Fruit fly (Drosophila melanogaster) whole organism, larva: ENCODE results near the gene CG5608.
A peak's percentile ranks its signal among the peaks of the same experiment; 100 is the strongest.
"Not testable (repeated sequence)": the region's sequence is repeated elsewhere in the genome, so short reads cannot be mapped to it uniquely, and the experiment has no call there.

Experiments used
- noc ChIP-seq: fragments of 200-800 bp; sonication (Bioruptor generic); optimal IDR thresholded peaks from 3 replicates; lab custom pipeline; 2019; ENCODE audit warnings: missing biosample characterization, mild to moderate bottlenecking, missing genetic modification characterization, moderate library complexity

The CG5608 gene

DNA sequence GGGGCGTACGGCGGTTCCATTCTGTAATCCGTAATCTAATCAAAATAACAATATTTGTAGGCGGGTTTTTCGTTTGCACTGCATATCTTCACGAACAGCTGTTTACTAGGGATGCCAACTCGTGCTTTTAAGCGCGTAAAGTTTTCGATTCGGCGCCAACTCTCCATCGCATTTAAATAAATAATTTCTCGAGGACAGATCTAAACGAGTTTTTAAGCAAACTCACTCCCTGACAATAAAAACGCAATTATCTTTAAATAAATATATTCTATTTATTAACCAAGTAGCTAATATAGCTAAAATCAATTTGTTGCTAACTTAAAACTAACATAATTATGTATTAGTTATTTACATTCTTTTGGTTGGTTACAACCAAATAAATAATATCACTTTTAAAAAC lies at the start of gene CG5608:
TSS of gene CG5608 (minus strand) at position 101 of the 400 bp plus-strand sequence.
- TF ChIP-seq noc: not testable (repeated sequence)

DNA sequence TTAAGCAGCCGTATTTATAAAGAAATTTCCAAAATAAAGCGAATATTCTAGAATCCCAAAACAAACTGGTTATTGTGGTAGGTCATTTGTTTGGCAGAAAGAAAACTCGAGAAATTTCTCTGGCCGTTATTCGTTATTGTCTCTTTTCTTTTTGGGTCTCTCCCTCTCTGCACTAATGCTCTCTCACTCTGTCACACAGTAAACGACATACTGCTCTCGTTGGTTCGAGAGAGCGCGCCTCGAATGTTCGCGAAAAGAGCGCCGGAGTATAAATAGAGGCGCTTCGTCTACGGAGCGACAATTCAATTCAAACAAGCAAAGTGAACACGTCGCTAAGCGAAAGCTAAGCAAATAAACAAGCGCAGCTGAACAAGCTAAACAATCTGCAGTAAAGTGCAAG lies 43.7 kb upstream of the CG5608 start, which contains the start of gene Hsp70Bc:
TSS of gene Hsp70Bc (plus strand) at position 301 of the 400 bp plus-strand sequence.
- TF ChIP-seq noc: not testable (repeated sequence)

DNA sequence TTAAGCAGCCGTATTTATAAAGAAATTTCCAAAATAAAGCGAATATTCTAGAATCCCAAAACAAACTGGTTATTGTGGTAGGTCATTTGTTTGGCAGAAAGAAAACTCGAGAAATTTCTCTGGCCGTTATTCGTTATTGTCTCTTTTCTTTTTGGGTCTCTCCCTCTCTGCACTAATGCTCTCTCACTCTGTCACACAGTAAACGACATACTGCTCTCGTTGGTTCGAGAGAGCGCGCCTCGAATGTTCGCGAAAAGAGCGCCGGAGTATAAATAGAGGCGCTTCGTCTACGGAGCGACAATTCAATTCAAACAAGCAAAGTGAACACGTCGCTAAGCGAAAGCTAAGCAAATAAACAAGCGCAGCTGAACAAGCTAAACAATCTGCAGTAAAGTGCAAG lies 40.4 kb upstream of the CG5608 start, which contains the start of gene Hsp70Bb:
TSS of gene Hsp70Bb (plus strand) at position 301 of the 400 bp plus-strand sequence.
- TF ChIP-seq noc: not testable (repeated sequence)

DNA sequence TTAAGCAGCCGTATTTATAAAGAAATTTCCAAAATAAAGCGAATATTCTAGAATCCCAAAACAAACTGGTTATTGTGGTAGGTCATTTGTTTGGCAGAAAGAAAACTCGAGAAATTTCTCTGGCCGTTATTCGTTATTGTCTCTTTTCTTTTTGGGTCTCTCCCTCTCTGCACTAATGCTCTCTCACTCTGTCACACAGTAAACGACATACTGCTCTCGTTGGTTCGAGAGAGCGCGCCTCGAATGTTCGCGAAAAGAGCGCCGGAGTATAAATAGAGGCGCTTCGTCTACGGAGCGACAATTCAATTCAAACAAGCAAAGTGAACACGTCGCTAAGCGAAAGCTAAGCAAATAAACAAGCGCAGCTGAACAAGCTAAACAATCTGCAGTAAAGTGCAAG lies 37.1 kb upstream of the CG5608 start, which contains the start of gene Hsp70Bbb:
TSS of gene Hsp70Bbb (plus strand) at position 301 of the 400 bp plus-strand sequence.
- not testable (repeated sequence) for TF ChIP-seq noc

DNA sequence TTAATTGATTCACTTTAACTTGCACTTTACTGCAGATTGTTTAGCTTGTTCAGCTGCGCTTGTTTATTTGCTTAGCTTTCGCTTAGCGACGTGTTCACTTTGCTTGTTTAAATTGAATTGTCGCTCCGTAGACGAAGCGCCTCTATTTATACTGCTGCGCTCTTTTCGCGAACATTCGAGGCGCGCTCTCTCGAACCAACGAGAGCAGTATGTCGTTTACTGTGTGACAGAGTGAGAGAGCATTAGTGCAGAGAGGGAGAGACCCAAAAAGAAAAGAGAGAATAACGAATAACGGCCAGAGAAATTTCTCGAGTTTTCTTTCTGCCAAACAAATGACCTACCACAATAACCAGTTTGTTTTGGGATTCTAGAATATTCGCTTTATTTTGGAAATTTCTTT lies 2.6 kb upstream of the CG5608 start, which contains the start of gene Hsp70Ba:
TSS of gene Hsp70Ba (minus strand) at position 102 of the 400 bp plus-strand sequence.
- not testable (repeated sequence) for TF ChIP-seq noc

DNA sequence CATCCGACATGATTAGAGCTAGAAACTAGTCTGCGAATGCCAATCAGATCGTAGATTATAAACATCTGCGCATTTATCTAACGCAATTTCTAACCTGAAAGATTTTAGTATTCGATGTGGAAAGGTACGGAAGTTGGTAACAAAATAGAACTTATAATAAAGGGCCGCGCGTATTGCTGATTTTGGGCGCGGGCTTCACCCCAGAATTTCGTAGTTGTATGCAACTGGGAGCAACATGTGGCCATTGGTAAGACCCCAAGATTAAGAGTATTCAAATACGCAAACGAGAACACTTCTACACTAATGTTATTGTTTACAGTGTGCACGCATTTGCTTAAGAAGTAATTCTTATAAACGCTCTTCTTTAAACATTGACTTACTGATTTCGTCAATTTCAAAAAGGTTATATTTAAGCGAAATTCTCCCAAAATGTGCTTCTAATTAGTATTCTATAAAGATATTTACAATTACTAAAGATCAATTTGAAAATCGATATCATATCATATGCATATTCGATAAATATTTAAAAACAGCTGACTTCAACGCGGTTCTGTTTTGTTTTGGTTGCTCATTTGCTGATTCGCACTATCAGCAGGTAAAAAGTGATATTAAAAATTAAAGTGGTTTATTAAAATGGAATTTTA lies 5.1 kb downstream of the CG5608 start, which contains the start of the genes CG5961 and Polr3C:
TSS of gene CG5961 (minus strand) at position 416 of the 644 bp plus-strand sequence.
TSS of gene Polr3C (plus strand) at position 536 of the 644 bp plus-strand sequence.
- no peak for TF ChIP-seq noc

DNA sequence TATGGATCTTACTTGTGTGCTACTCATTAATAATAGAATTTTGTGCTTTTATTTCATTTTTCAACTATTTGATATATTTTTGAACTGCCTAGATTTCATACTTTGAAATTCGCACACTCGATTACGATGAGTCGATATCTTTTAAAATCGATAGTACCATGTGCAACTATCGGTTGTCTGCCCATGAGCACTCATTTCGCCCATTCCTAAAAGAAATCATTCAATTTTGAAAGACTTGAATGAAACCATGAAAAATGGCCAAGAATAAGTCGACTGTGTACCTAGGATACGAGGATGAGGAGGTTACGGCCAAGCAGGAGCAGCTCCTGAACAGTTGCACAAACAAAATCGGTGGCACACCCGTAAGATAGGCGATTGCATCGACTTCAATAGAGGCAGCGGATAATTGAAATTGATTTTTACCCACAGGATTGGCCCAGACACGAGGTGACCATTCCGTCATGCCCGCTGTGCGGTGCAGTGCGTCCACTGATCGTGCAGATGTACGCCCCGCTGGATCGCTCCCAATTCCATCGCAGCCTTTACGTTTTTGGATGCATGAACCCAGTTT lies 8.6 kb downstream of the CG5608 start, which contains the start of gene trus:
TSS of gene trus (plus strand) at position 204 of the 571 bp plus-strand sequence.
- no peak for TF ChIP-seq noc

DNA sequence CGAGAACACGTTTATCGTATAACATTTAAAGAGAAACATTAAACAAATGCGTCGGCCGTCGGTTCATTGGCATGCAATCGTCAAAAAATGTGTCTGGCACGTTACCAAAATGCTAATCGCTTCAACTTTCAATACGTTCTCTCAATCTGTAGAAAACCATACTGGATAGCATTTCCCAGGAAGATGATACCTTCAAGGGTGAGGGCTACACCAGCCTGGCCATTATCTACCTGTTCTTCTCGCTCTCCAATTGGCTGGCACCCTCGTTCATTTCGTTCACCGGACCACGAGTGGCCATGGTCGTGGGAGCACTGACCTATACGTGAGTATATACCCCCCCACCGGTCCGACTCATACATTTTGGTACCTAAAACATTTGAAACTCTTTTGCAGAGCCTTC lies 10.6 kb downstream of the CG5608 start:
- no peak for TF ChIP-seq noc

DNA sequence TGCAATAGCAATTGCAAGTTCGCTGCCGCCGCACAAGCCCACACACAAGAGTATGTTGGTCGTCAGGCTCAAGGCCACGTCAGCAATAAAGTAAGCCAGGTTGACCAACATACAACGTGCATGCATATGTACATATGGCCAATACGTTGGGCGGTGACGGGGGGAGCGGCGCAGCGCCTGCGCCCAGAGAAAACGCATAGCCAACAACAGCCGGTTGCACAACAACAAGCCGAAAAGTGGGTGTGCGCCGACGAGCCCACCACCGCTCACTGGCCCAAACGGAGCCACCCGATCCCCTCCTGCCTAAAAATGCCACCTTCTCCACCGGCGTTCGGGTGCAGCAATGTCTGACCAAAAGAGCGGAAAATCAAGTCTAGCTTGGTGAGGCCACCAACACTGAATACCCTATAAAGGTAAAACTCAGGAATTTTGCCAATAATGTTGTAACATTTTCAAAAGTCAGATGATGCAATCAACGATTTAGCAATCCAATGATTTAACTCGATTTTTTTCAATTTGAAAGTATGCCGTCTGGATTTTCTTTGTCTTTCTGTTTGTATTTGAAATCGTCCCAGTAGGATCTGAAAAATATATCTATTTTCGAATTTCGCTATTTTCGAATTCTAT lies 13.1 kb downstream of the CG5608 start, which contains the start of gene CG5509:
TSS of gene CG5509 (plus strand) at position 577 of the 627 bp plus-strand sequence.
- no peak for TF ChIP-seq noc

DNA sequence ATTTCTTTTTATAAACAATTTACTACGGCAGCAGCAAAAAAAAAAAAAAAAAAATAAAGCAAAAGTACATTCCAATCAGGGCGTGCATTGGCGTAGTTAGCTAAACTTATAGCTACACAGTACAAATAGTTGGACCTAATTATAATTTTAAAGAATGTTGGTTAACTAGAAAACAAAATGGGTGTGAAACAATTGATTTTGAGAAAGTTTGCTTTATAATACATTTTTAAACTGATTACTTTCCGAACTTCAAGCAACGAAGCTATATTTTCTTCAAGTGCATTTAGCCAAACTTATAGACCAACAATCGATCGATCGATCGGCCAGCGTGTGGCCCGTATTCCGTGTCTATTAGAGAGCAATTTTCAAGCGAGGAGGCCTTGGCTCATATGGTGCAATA lies 13.7 kb downstream of the CG5608 start:
- no peak for TF ChIP-seq noc

DNA sequence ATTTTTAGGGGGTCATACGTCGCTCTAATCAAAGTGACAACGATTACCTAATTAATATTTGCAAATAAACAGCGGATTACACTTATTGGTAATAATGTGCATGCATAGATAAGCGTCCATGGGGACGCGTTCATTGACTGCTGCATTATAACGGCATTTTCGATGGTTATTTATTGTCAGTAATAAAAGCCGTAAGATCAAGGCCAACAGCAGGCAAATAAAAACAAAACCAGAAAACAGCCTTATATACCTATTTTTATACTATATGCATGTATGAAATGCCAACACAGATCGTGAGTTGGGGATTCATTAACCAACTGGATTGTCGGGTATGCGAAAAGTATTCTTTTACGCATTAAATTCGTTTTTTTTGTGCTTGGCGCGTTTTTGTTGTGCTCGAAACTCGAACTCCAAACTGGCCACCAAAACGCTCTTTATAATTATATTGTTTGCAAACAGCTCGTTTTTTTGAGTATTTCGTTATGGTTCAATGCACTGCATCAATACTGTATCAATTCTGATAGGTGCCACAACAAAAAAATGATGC lies 14.3 kb downstream of the CG5608 start:
- TF ChIP-seq noc: no peak

DNA sequence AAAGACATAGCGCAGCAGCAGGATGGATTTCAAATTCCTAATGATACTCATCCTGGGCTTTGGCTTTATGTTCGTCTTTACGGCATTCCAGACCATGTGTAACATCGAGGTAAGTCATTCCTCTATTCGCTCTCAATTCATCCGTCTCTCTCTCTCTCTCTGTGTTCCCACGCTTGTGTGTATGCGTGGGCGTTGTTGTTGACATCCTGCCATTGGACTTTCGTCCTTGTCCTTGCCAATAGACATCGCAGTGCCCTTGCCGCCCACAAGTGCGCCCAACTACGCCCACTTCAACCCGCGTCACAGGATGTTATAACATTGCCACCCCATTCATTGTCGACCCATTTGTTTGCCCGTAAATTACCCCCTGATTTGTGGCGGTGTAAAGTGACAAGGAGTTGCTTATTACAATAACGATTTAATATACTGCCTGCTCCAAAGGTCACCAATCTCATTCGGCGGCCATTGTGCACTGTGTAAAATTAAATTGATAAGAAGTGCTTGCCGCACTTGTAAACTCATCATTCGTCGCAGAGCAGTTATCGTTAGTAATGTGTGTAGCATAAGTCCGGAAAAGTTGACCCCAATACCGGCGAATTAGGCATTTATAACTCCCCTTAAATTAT lies 15.4 kb downstream of the CG5608 start:
- no peak for TF ChIP-seq noc

DNA sequence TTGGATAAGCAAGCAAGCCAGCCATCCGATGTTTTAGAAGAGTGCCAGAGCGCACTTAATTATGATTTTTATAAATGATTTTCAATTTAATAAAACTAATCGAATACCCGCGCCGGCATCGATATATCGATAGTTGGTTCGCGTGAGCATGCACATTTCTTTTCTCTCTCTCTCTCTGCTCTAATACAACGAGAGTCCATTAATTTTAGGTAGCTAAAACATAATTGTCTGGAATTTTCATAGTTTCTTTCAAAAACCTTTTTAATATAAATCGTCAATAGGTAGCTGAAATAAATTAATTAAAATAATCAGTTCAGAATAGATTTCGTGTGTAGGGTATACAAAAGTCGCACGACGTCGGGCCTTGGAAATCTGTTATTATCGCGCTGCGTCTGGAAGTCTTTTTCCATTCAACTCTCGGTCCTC lies 16.2 kb downstream of the CG5608 start, which contains the start of gene CG18549:
TSS of gene CG18549 (plus strand) at position 408 of the 426 bp plus-strand sequence.
- TF ChIP-seq noc: peak; percentile 99

DNA sequence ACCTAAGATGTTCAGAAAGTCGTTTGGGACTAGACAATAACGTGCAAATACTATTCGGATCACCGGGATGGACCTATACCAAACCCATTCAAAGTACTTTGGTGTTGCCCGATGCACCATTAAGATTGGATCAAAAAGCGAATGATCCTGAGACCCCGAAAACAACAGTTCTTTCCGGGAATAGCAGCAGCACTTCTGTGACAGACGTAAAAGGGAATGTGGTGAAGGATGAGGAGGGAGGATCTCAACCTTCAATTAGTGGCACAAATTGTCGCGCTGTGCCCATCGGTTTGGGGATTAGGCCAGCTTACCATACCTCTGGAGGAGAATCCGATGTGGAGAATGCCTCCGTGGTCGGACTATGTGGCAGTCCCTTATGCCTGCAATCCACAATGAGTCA lies 16.8 kb downstream of the CG5608 start:
- no peak for TF ChIP-seq noc

DNA sequence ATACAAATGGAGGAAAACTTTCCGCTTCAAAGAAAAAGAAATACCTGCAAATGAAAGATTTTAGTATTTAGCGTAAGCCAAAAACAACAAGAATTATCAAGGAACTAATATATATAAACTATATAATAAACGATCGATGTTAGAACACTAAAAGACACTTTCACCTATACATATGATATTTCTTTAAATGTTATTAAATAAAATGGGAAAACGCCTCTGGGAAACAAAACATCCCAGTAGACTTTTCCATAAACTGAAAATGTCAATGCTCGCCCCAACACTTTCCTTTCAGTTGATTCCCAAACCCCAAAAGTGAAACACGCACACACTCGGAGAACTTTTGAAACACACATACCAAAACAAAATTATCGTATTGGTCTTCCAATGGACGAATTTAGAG lies 17.7 kb downstream of the CG5608 start, which contains the start of gene vrs:
TSS of gene vrs (plus strand) at position 301 of the 400 bp plus-strand sequence.
- no peak for TF ChIP-seq noc

DNA sequence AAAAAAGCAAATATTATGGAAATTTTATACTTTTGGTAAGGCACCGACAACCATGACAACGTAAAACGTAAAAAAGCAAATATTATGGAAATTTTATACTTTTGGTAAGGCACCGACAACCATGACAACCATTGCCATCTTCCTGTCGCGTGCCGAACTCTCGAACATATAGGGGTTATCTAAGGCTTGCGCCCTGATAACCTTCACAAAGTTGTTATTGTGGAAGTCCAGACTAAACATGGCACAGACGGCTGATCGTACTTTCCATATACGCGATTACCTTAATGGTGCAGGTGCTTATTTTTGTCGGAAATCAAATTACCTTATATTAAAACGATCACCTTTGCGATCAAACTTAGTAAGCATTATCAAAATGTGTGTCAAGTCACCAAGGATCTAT lies 19.6 kb downstream of the CG5608 start:
- TF ChIP-seq noc: no peak
